Worm (Caenorhabditis elegans) whole organism, young adult: ENCODE results near the gene acdh-7.

Source experiments
- F49E8.2 ChIP-seq: sonication (generic microtip); optimal IDR thresholded peaks from 3 replicates; lab custom pipeline; 2017; ENCODE audit warnings: missing genetic modification characterization, mild to moderate bottlenecking, missing compliant biosample characterization, antibody characterized with exemption, moderate library complexity; ENCODE audit not compliant: insufficient read depth
- aptf-2 ChIP-seq: fragments of 200-800 bp; sonication (Bioruptor generic); conservative IDR thresholded peaks from 2 replicates; pipeline ENCODE4 v1.3.6; 2022; ENCODE audit warnings: missing genetic modification reagents, missing genetic modification characterization, missing compliant biosample characterization
- ceh-79 ChIP-seq: sonication (generic microtip); optimal IDR thresholded peaks from 2 replicates; lab custom pipeline; 2017; ENCODE audit warnings: mild to moderate bottlenecking, missing genetic modification characterization, missing compliant biosample characterization
- dpff-1 ChIP-seq: sonication (generic microtip); optimal IDR thresholded peaks from 2 replicates; lab custom pipeline; 2017; ENCODE audit warnings: mild to moderate bottlenecking, missing genetic modification characterization, missing compliant biosample characterization
- hmg-1.2 ChIP-seq: fragments of 200-800 bp; sonication (Bioruptor generic); IDR thresholded peaks from 2 replicates; pipeline ENCODE4 v1.3.6; 2022; ENCODE audit warnings: missing genetic modification reagents, missing genetic modification characterization, missing compliant biosample characterization
- lin-54 ChIP-seq: fragments of 200-800 bp; sonication (Bioruptor generic); optimal IDR thresholded peaks from 2 replicates; lab custom pipeline; 2018; ENCODE audit warnings: mild to moderate bottlenecking, missing genetic modification characterization, missing compliant biosample characterization
- unc-62 ChIP-seq: fragments of 150-350 bp; optimal IDR thresholded peaks from 2 replicates; lab custom pipeline; 2014; ENCODE audit warnings: missing biosample characterization, missing genetic modification reagents, missing genetic modification characterization

DNA sequence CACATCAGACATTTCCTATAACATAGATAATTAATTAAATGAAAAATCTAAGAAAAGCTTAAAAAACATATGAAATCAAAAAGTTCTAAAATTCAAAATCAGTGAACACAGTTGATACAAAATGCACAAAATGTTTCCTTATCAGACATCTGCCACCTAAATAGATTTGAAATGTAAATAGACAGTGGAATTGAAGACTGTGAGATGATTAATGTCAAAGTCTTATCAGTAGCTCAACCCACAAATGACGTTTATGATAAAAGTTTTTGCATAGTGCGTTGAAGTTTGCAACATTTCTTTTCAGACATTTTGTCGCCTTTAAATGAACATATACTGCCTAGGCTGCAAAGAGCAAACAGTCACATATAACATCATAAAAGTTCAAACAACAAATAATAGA, 39.9 kb upstream of the acdh-7 start, which contains the start of gene Y40C7B.4:
- no peak for TF ChIP-seq ceh-79 (tag; lab: Kevin White, UChicago)
- TF ChIP-seq unc-62 (GFP tag; lab: Kevin White, UChicago), result no peak
- no peak for TF ChIP-seq F49E8.2
- no peak for TF ChIP-seq hmg-1.2 (GFP tag; lab: Robert Waterston, UW)
- TF ChIP-seq lin-54, result no peak
- TF ChIP-seq dpff-1, result no peak
- no peak for TF ChIP-seq aptf-2 (GFP tag; lab: Robert Waterston, UW)
